Worm (Caenorhabditis elegans): ENCODE data around the gene F33D4.6.

The F33D4.6 gene

DNA sequence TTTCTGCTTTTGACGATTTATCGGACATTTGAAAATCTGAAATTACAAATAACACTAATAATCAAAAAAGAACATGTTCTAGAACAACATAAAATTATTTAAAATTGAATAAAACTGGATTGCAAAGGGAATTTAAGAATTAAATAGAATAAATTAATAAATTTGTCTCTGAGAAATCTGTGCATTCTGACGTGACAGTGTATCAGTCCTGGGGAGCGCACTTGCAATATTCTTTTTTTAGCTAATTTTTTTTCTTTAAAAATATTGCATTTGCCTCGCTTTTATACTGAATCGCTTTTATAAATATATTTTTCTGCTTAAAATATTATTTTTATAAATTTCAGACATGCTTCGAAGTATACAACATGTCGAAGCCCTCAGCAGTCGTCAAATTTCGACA, 8.1 kb downstream of the F33D4.6 start, which contains the start of the genes mrpl-1, emc-6 and mrps-24:
Gene mrpl-1, minus strand, starts transcription at position 1 of the 400 bp plus-strand sequence.
Gene emc-6, minus strand, starts transcription at position 36 of the 400 bp plus-strand sequence.
Gene mrps-24, plus strand, starts transcription at position 345 of the 400 bp plus-strand sequence.
- TF ChIP-seq F23B12.7 (tag; optimal IDR thresholded peaks at IDR 0.05; ENCODE audit: insufficient read depth) = peak; percentile 74
- no peak for TF ChIP-seq rpc-1 (optimal IDR thresholded peaks at IDR 0.05)
- no peak for TF ChIP-seq rpc-1 (tag; optimal IDR thresholded peaks at IDR 0.05)
- no peak for TF ChIP-seq F22D6.2 (tag; optimal IDR thresholded peaks at IDR 0.05)
- TF ChIP-seq snpc-4 (GFP tag; optimal IDR thresholded peaks at IDR 0.05) = peak; percentile 56
- TF ChIP-seq snpc-4 (tag; optimal IDR thresholded peaks at IDR 0.05) = peak in 3 of 4 experiments; percentile 30 to 64 (median 48)
- peak; percentile 72 for TF ChIP-seq snpc-1.3 (tag; optimal IDR thresholded peaks at IDR 0.05; ENCODE audit: insufficient read depth)
- TF ChIP-seq hsf-1 (GFP tag; IDR thresholded peaks at IDR 0.05) = no peak
- 0 out of 2 replicates have a peak, but pooled peaks have one; percentile 7 for TF ChIP-seq D2030.7 (GFP tag; IDR thresholded peaks at IDR 0.05)
- no peak for TF ChIP-seq rcor-1 (GFP tag; IDR thresholded peaks at IDR 0.05)
- no peak for TF ChIP-seq F10E7.11 (tag; optimal IDR thresholded peaks at IDR 0.05)
- peak; percentile 1 for TF ChIP-seq efl-1 (GFP tag; optimal IDR thresholded peaks at IDR 0.05)
- TF ChIP-seq Y67H2A.10 (GFP tag; conservative IDR thresholded peaks at IDR 0.05) = no peak
- no peak for TF ChIP-seq nfya-2 (GFP tag; IDR thresholded peaks at IDR 0.05)
- TF ChIP-seq ztf-6 (GFP tag; IDR thresholded peaks at IDR 0.05) = no peak
- TF ChIP-seq hrde-1 (tag; optimal IDR thresholded peaks at IDR 0.05; ENCODE audit: borderline replicate concordance) = no peak
- no peak for TF ChIP-seq B0336.3 (GFP tag; IDR thresholded peaks at IDR 0.05)
- peak; percentile 92 for TF ChIP-seq mcd-1 (GFP tag; IDR thresholded peaks at IDR 0.05)
- TF ChIP-seq xnd-1 (tag; optimal IDR thresholded peaks at IDR 0.05) = no peak
- no peak for TF ChIP-seq K12H6.12 (tag; optimal IDR thresholded peaks at IDR 0.05)
- no peak for TF ChIP-seq F55B11.4 (tag; optimal IDR thresholded peaks at IDR 0.05; ENCODE audit: borderline replicate concordance, insufficient read depth)
- TF ChIP-seq ama-1 (optimal IDR thresholded peaks at IDR 0.05) = no peak
- no peak for TF ChIP-seq ama-1 (GFP tag; optimal IDR thresholded peaks at IDR 0.05)
- peak; percentile 25 for TF ChIP-seq F33H1.4 (GFP tag; IDR thresholded peaks at IDR 0.05)
- no peak for TF ChIP-seq pha-4 (tag; optimal IDR thresholded peaks at IDR 0.05)
- no peak for TF ChIP-seq F52B5.7 (tag; optimal IDR thresholded peaks at IDR 0.05)
- no peak for TF ChIP-seq ccch-3 (GFP tag; optimal IDR thresholded peaks at IDR 0.05)
- no peak for TF ChIP-seq sptf-2 (GFP tag; optimal IDR thresholded peaks at IDR 0.05)
- no peak for TF ChIP-seq zfh-2 (GFP tag; conservative IDR thresholded peaks at IDR 0.05)
- TF ChIP-seq madf-6 (GFP tag; IDR thresholded peaks at IDR 0.05) = no peak
- TF ChIP-seq hlh-12 (tag; optimal IDR thresholded peaks at IDR 0.05) = no peak
- TF ChIP-seq cebp-1 (GFP tag; IDR thresholded peaks at IDR 0.05) = no peak
- TF ChIP-seq cebp-1 (tag; optimal IDR thresholded peaks at IDR 0.05) = peak; percentile 54
- no peak for TF ChIP-seq hmg-20 (GFP tag; IDR thresholded peaks at IDR 0.05)
- TF ChIP-seq ZK185.1 (tag; optimal IDR thresholded peaks at IDR 0.05; ENCODE audit: poor library complexity, severe bottlenecking) = peak; percentile 25
- no peak for TF ChIP-seq ztf-22 (GFP tag; optimal IDR thresholded peaks at IDR 0.05)
- TF ChIP-seq fkh-3 (tag; optimal IDR thresholded peaks at IDR 0.05) = no peak
- no peak for TF ChIP-seq gei-17 (GFP tag; optimal IDR thresholded peaks at IDR 0.05)
- no peak for TF ChIP-seq C17E4.6 (GFP tag; IDR thresholded peaks at IDR 0.05)
- TF ChIP-seq attf-5 (GFP tag; optimal IDR thresholded peaks at IDR 0.05) = peak; percentile 73
- TF ChIP-seq Y53F4B.3 (GFP tag; IDR thresholded peaks at IDR 0.05) = no peak
- TF ChIP-seq lin-40 (tag; optimal IDR thresholded peaks at IDR 0.05) = peak; percentile 16
- no peak for TF ChIP-seq B0019.2 (GFP tag; conservative IDR thresholded peaks at IDR 0.05)
- TF ChIP-seq attf-6 (GFP tag; IDR thresholded peaks at IDR 0.05) = no peak
- peak; percentile 24 for TF ChIP-seq lin-54 (GFP tag; optimal IDR thresholded peaks at IDR 0.05)
- TF ChIP-seq let-526 (GFP tag; IDR thresholded peaks at IDR 0.05) = no peak
- no peak for TF ChIP-seq lir-1 (GFP tag; conservative IDR thresholded peaks at IDR 0.05)
- no peak for TF ChIP-seq K11D2.4 (GFP tag; IDR thresholded peaks at IDR 0.05)
- peak; percentile 14 for TF ChIP-seq dpl-1 (GFP tag; optimal IDR thresholded peaks at IDR 0.05)
- no peak for TF ChIP-seq let-607 (tag; optimal IDR thresholded peaks at IDR 0.05)
